Worm (Caenorhabditis elegans) whole organism, young adult: Measurements from ENCODE around the gene Y39C12A.9.

Source experiments
- F23B12.7 ChIP-seq: sonication (generic microtip); optimal IDR thresholded peaks from 2 replicates; lab custom pipeline; 2017; ENCODE audit warnings: missing genetic modification characterization, mild to moderate bottlenecking, missing compliant biosample characterization, antibody characterized with exemption, moderate library complexity; ENCODE audit not compliant: insufficient read depth
- Y53F4B.3 ChIP-seq: fragments of 200-800 bp; sonication (Bioruptor generic); IDR thresholded peaks from 2 replicates; pipeline ENCODE4 v1.3.6; 2022; ENCODE audit warnings: missing genetic modification reagents, missing genetic modification characterization, missing compliant biosample characterization
- Y56A3A.18 ChIP-seq: fragments of 200-800 bp; sonication (Bioruptor generic); IDR thresholded peaks from 2 replicates; pipeline ENCODE4 v1.3.6; 2022; ENCODE audit warnings: missing genetic modification reagents, missing genetic modification characterization, missing compliant biosample characterization
- akir-1 ChIP-seq: fragments of 200-800 bp; sonication (Bioruptor generic); optimal IDR thresholded peaks from 2 replicates; lab custom pipeline; 2018; ENCODE audit warnings: mild to moderate bottlenecking, missing genetic modification characterization, moderate library complexity, missing compliant biosample characterization
- ama-1 ChIP-seq, 3 experiments: fragments of 150-350 bp in 1 of 3; sonication (generic microtip) in 2 of 3; optimal IDR thresholded peaks; 2 replicates each; lab custom pipeline; 2014 to 2018; ENCODE audit warnings: missing biosample characterization in 2 of 3, missing genetic modification characterization in 2 of 3, missing genetic modification reagents in 2 of 3
- athp-1 ChIP-seq: sonication (generic microtip); optimal IDR thresholded peaks from 2 replicates; lab custom pipeline; 2017; ENCODE audit warnings: mild to moderate bottlenecking, missing genetic modification characterization, missing compliant biosample characterization
- attf-3 ChIP-seq: fragments of 200-800 bp; sonication (Bioruptor generic); conservative IDR thresholded peaks from 2 replicates; pipeline ENCODE4 v1.3.6; 2022; ENCODE audit warnings: missing genetic modification reagents, missing genetic modification characterization, missing compliant biosample characterization
- bed-1 ChIP-seq: fragments of 200-800 bp; sonication (Bioruptor generic); IDR thresholded peaks from 2 replicates; pipeline ENCODE4 v1.3.6; 2022; ENCODE audit warnings: missing genetic modification reagents, missing genetic modification characterization, missing compliant biosample characterization
- cebp-2 ChIP-seq: fragments of 200-800 bp; sonication (Bioruptor generic); IDR thresholded peaks from 2 replicates; pipeline ENCODE4 v1.3.6; 2022; ENCODE audit warnings: missing genetic modification characterization, missing compliant biosample characterization
- ceh-58 ChIP-seq: fragments of 200-800 bp; sonication (Bioruptor generic); IDR thresholded peaks from 2 replicates; pipeline ENCODE4 v1.3.6; 2022; ENCODE audit warnings: missing genetic modification characterization, missing compliant biosample characterization
- ceh-79 ChIP-seq: sonication (generic microtip); optimal IDR thresholded peaks from 2 replicates; lab custom pipeline; 2017; ENCODE audit warnings: mild to moderate bottlenecking, missing genetic modification characterization, missing compliant biosample characterization
- ceh-91 ChIP-seq: fragments of 200-800 bp; sonication (Bioruptor generic); IDR thresholded peaks from 2 replicates; pipeline ENCODE4 v1.3.6; 2022; ENCODE audit warnings: missing genetic modification reagents, missing genetic modification characterization, missing compliant biosample characterization
- dpl-1 ChIP-seq: fragments of 150-350 bp; optimal IDR thresholded peaks from 2 replicates; lab custom pipeline; 2014; ENCODE audit warnings: missing biosample characterization, missing genetic modification reagents, missing genetic modification characterization
- efl-1 ChIP-seq: fragments of 150-350 bp; optimal IDR thresholded peaks from 2 replicates; lab custom pipeline; 2014; ENCODE audit warnings: missing biosample characterization, missing genetic modification reagents, missing genetic modification characterization
- ets-4 ChIP-seq: fragments of 200-800 bp; sonication (Bioruptor generic); optimal IDR thresholded peaks from 2 replicates; lab custom pipeline; 2018; ENCODE audit warnings: mild to moderate bottlenecking, missing genetic modification characterization, missing compliant biosample characterization
- hlh-26 ChIP-seq: fragments of 200-800 bp; sonication (Bioruptor generic); conservative IDR thresholded peaks from 2 replicates; pipeline ENCODE4 v1.3.6; 2022; ENCODE audit warnings: missing genetic modification reagents, missing genetic modification characterization, missing compliant biosample characterization
- hrde-1 ChIP-seq: sonication (generic microtip); optimal IDR thresholded peaks from 2 replicates; lab custom pipeline; 2016; ENCODE audit warnings: missing genetic modification characterization, mild to moderate bottlenecking, missing compliant biosample characterization, moderate library complexity, missing genotype, missing genetic modification reagents, borderline replicate concordance
- lir-1 ChIP-seq: fragments of 200-800 bp; sonication (Bioruptor generic); conservative IDR thresholded peaks from 2 replicates; pipeline ENCODE4 v1.3.6; 2022; ENCODE audit warnings: missing genetic modification reagents, missing genetic modification characterization, missing compliant biosample characterization
- lsy-27 ChIP-seq: sonication (generic microtip); optimal IDR thresholded peaks from 2 replicates; lab custom pipeline; 2017; ENCODE audit warnings: missing genetic modification characterization, mild to moderate bottlenecking, missing compliant biosample characterization, antibody characterized with exemption, missing genotype, borderline replicate concordance; ENCODE audit not compliant: insufficient read depth
- mcd-1 ChIP-seq: fragments of 200-800 bp; sonication (Bioruptor generic); IDR thresholded peaks from 2 replicates; pipeline ENCODE4 v1.3.6; 2022; ENCODE audit warnings: missing genetic modification reagents, missing genetic modification characterization, missing compliant biosample characterization
- nhr-27 ChIP-seq: fragments of 200-800 bp; sonication (Bioruptor generic); optimal IDR thresholded peaks from 2 replicates; lab custom pipeline; 2018; ENCODE audit warnings: mild to moderate bottlenecking, missing genetic modification characterization, moderate library complexity, missing compliant biosample characterization
- nhr-80 ChIP-seq: sonication (generic microtip); optimal IDR thresholded peaks from 2 replicates; lab custom pipeline; 2016; ENCODE audit warnings: missing genetic modification characterization, missing compliant biosample characterization
- nhr-90 ChIP-seq: sonication (generic microtip); optimal IDR thresholded peaks from 2 replicates; lab custom pipeline; 2016; ENCODE audit warnings: missing genotype, mild to moderate bottlenecking, missing genetic modification characterization, missing compliant biosample characterization
- pha-4 ChIP-seq: fragments of 150-350 bp; sonication (generic microtip); optimal IDR thresholded peaks from 2 replicates; lab custom pipeline; 2014; ENCODE audit warnings: missing biosample characterization, missing genetic modification reagents, missing genetic modification characterization
- snpc-1.1 ChIP-seq: sonication (generic microtip); optimal IDR thresholded peaks from 2 replicates; lab custom pipeline; 2017; ENCODE audit warnings: missing genetic modification characterization, mild to moderate bottlenecking, missing compliant biosample characterization, antibody characterized with exemption, moderate library complexity, missing genotype, missing genetic modification reagents; ENCODE audit not compliant: insufficient read depth
- tbp1 ChIP-seq: fragments of 200-800 bp; sonication (Bioruptor generic); optimal IDR thresholded peaks from 2 replicates; lab custom pipeline; 2018; ENCODE audit warnings: mild to moderate bottlenecking, missing genetic modification characterization, missing compliant biosample characterization
- tlf-1 ChIP-seq: fragments of 200-800 bp; sonication (Bioruptor generic); optimal IDR thresholded peaks from 2 replicates; lab custom pipeline; 2018; ENCODE audit warnings: mild to moderate bottlenecking, missing genetic modification characterization, missing compliant biosample characterization
- zim-3 ChIP-seq: sonication (generic microtip); optimal IDR thresholded peaks from 2 replicates; lab custom pipeline; 2017; ENCODE audit warnings: mild to moderate bottlenecking, missing genetic modification characterization, moderate library complexity, missing compliant biosample characterization
- ztf-18 ChIP-seq: sonication (generic microtip); optimal IDR thresholded peaks from 2 replicates; lab custom pipeline; 2016; ENCODE audit warnings: missing genotype, mild to moderate bottlenecking, missing genetic modification characterization, missing compliant biosample characterization
- ztf-26 ChIP-seq: sonication (generic microtip); optimal IDR thresholded peaks from 2 replicates; lab custom pipeline; 2017; ENCODE audit warnings: missing genetic modification characterization, missing compliant biosample characterization

Gene Y39C12A.9

ce11 chrIV:12236011-12236410 lies 23.0 kb downstream of the Y39C12A.9 start, which contains the start of gene sre-16 (continued):
- no peak for TF ChIP-seq Y53F4B.3 (GFP tag; lab: Robert Waterston, UW)

- TF ChIP-seq ets-4 (GFP tag; lab: Kevin White, UChicago): no peak
- no peak for TF ChIP-seq ceh-79 (tag; lab: Kevin White, UChicago)
- no peak for TF ChIP-seq Y56A3A.18 (GFP tag; lab: Robert Waterston, UW)
- no peak for TF ChIP-seq zim-3
- no peak for TF ChIP-seq tlf-1
- no peak for TF ChIP-seq Y53F4B.3 (GFP tag; lab: Robert Waterston, UW)
- no peak for TF ChIP-seq ztf-26 (tag; lab: Kevin White, UChicago)
- no peak for TF ChIP-seq akir-1 (GFP tag; lab: Kevin White, UChicago)
- no peak for TF ChIP-seq mcd-1 (GFP tag; lab: Robert Waterston, UW)
- TF ChIP-seq cebp-2 (GFP tag; lab: Robert Waterston, UW): no peak
These were observed 29.3 kb downstream of the Y39C12A.9 start, which contains the start of gene sre-18 for ce11 chrIV:12229679-12230078. Gene sre-18, minus strand, starts transcription at chrIV:12229779.

ce11 chrIV:12227012-12227411 lies 32.0 kb downstream of the Y39C12A.9 start, which contains the start of gene mlt-3:
Gene mlt-3, minus strand, starts transcription at chrIV:12227112.
- TF ChIP-seq F23B12.7: no peak
- no peak for TF ChIP-seq ceh-91 (GFP tag; lab: Robert Waterston, UW)
- no peak for TF ChIP-seq dpl-1 (GFP tag; lab: Kevin White, UChicago)

ce11 chrIV:12219309-12219708 lies 39.7 kb downstream of the Y39C12A.9 start, which contains the start of gene F35G2.5:
Gene F35G2.5, plus strand, starts transcription at chrIV:12219609.
- TF ChIP-seq ztf-18 (tag; lab: Kevin White, UChicago): no peak
- no peak for TF ChIP-seq lsy-27 (tag; lab: Kevin White, UChicago)
- TF ChIP-seq athp-1 (tag; lab: Kevin White, UChicago): no peak
- no peak for TF ChIP-seq zim-3
- TF ChIP-seq lir-1 (GFP tag; lab: Robert Waterston, UW): no peak
- TF ChIP-seq cebp-2 (GFP tag; lab: Robert Waterston, UW): no peak
- no peak for TF ChIP-seq pha-4 (tag; lab: Kevin White, UChicago)
- no peak for TF ChIP-seq hrde-1 (tag; lab: Kevin White, UChicago)
- no peak for TF ChIP-seq efl-1
- no peak for TF ChIP-seq attf-3 (GFP tag; lab: Robert Waterston, UW)
- no peak for TF ChIP-seq ceh-58
- no peak for TF ChIP-seq bed-1 (GFP tag; lab: Robert Waterston, UW)
- TF ChIP-seq nhr-90 (tag; lab: Kevin White, UChicago): no peak
- no peak for TF ChIP-seq nhr-27 (tag; lab: Kevin White, UChicago)
- no peak for TF ChIP-seq nhr-80

- TF ChIP-seq snpc-1.1 (tag; lab: Kevin White, UChicago) (no peak), tbp1 (GFP tag; lab: Kevin White, UChicago) (no peak), ama-1 (optimal IDR thresholded peaks at IDR 0.05; lab: Kevin White, UChicago) (no peak), ama-1 (GFP tag; optimal IDR thresholded peaks at IDR 0.05; lab: Kevin White, UChicago) (no peak), hlh-26 (no peak)
- TF ChIP-seq, all 124 proteins: peak for 0
These were observed 40.8 kb downstream of the Y39C12A.9 start for ce11 chrIV:12218253-12218652.
